Worm (Caenorhabditis elegans) whole organism, L2 larva: Measurements from ENCODE around the gene C09B8.8.

Experiments used
- ZK546.5 ChIP-seq: sonication (generic microtip); optimal IDR thresholded peaks from 2 replicates; lab custom pipeline; 2017; ENCODE audit warnings: missing biosample characterization, missing genetic modification characterization
- ama-1 ChIP-seq: fragments of 150-350 bp; optimal IDR thresholded peaks from 2 replicates; lab custom pipeline; 2018; ENCODE audit warnings: inconsistent platforms
- lin-13 ChIP-seq: fragments of 150-350 bp; optimal IDR thresholded peaks from 2 replicates; lab custom pipeline; 2014; ENCODE audit warnings: missing biosample characterization, missing genetic modification reagents, missing genetic modification characterization
- nhr-11 ChIP-seq: fragments of 150-350 bp; optimal IDR thresholded peaks from 2 replicates; lab custom pipeline; 2014; ENCODE audit warnings: missing biosample characterization, missing genetic modification characterization
- nhr-237 ChIP-seq: fragments of 150-350 bp; optimal IDR thresholded peaks from 2 replicates; lab custom pipeline; 2014; ENCODE audit warnings: missing biosample characterization, missing genetic modification characterization
- skn-1 ChIP-seq: sonication (generic microtip); optimal IDR thresholded peaks from 2 replicates; lab custom pipeline; 2017; ENCODE audit warnings: missing biosample characterization, missing genetic modification characterization
- unc-55 ChIP-seq: fragments of 150-350 bp; sonication (generic microtip); optimal IDR thresholded peaks from 3 replicates; lab custom pipeline; 2014; ENCODE audit warnings: missing biosample characterization, missing genetic modification reagents, missing genetic modification characterization
- unc-62 ChIP-seq: fragments of 150-350 bp; optimal IDR thresholded peaks from 2 replicates; lab custom pipeline; 2014; ENCODE audit warnings: missing biosample characterization, missing genetic modification reagents, missing genetic modification characterization

ce11 chrX:6059163-6059782 lies 44.0 kb downstream of the C09B8.8 start:
- TF ChIP-seq ZK546.5 (tag; lab: Kevin White, UChicago) (no peak), nhr-237 (tag; lab: Kevin White, UChicago) (no peak), skn-1 (no peak), unc-55 (no peak), ama-1 (lab: Kevin White, UChicago) (no peak), nhr-11 (no peak), lin-13 (GFP tag; lab: Kevin White, UChicago) (no peak), unc-62 (no peak)
